Worm (Caenorhabditis elegans) whole organism, young adult: Measurements from ENCODE around the gene T20B12.3.

Source experiments
- B0336.3 ChIP-seq: fragments of 200-800 bp; sonication (Bioruptor generic); IDR thresholded peaks from 2 replicates; pipeline ENCODE4 v1.3.6; 2022; ENCODE audit warnings: missing genetic modification characterization, missing compliant biosample characterization
- C17E4.6 ChIP-seq: fragments of 200-800 bp; sonication (Bioruptor generic); IDR thresholded peaks from 2 replicates; pipeline ENCODE4 v1.3.6; 2022; ENCODE audit warnings: missing genetic modification reagents, missing genetic modification characterization, missing compliant biosample characterization
- D2030.7 ChIP-seq: fragments of 200-800 bp; sonication (Bioruptor generic); IDR thresholded peaks from 2 replicates; pipeline ENCODE4 v1.3.6; 2022; ENCODE audit warnings: missing genetic modification reagents, missing genetic modification characterization, missing compliant biosample characterization
- F10E7.11 ChIP-seq: sonication (generic microtip); optimal IDR thresholded peaks from 2 replicates; lab custom pipeline; 2017; ENCODE audit warnings: mild to moderate bottlenecking, missing genetic modification characterization, moderate library complexity, missing compliant biosample characterization
- F33H1.4 ChIP-seq: fragments of 200-800 bp; sonication (Bioruptor generic); IDR thresholded peaks from 2 replicates; pipeline ENCODE4 v1.3.6; 2022; ENCODE audit warnings: missing genetic modification reagents, missing genetic modification characterization, missing compliant biosample characterization
- F52B5.7 ChIP-seq: sonication (generic microtip); optimal IDR thresholded peaks from 2 replicates; lab custom pipeline; 2016; ENCODE audit warnings: mild to moderate bottlenecking, missing genetic modification characterization, missing compliant biosample characterization
- F57A8.1 ChIP-seq: fragments of 200-800 bp; sonication (Bioruptor generic); optimal IDR thresholded peaks from 2 replicates; lab custom pipeline; 2018; ENCODE audit warnings: mild to moderate bottlenecking, missing genetic modification characterization, moderate library complexity, missing compliant biosample characterization
- K12H6.12 ChIP-seq: fragments of 200-800 bp; sonication (Bioruptor generic); optimal IDR thresholded peaks from 2 replicates; lab custom pipeline; 2018; ENCODE audit warnings: mild to moderate bottlenecking, missing genetic modification characterization, missing compliant biosample characterization
- T07F8.4 ChIP-seq: sonication (generic microtip); optimal IDR thresholded peaks from 2 replicates; lab custom pipeline; 2016; ENCODE audit warnings: mild to moderate bottlenecking, missing genetic modification characterization, moderate library complexity, missing compliant biosample characterization
- Y53G8AR.9 ChIP-seq: fragments of 200-800 bp; sonication (Bioruptor generic); conservative IDR thresholded peaks from 2 replicates; pipeline ENCODE4 v1.3.6; 2022; ENCODE audit warnings: missing genetic modification reagents, missing genetic modification characterization, missing compliant biosample characterization
- Y56A3A.18 ChIP-seq: fragments of 200-800 bp; sonication (Bioruptor generic); IDR thresholded peaks from 2 replicates; pipeline ENCODE4 v1.3.6; 2022; ENCODE audit warnings: missing genetic modification reagents, missing genetic modification characterization, missing compliant biosample characterization
- ZK185.1 ChIP-seq: sonication (generic microtip); optimal IDR thresholded peaks from 2 replicates; lab custom pipeline; 2016; ENCODE audit warnings: mild to moderate bottlenecking, missing genetic modification characterization, missing compliant biosample characterization; ENCODE audit not compliant: poor library complexity, severe bottlenecking
- ama-1 ChIP-seq, 3 experiments: fragments of 150-350 bp in 1 of 3; sonication (generic microtip) in 2 of 3; optimal IDR thresholded peaks; 2 replicates each; lab custom pipeline; 2014 to 2018; ENCODE audit warnings: missing biosample characterization in 2 of 3, missing genetic modification characterization in 2 of 3, missing genetic modification reagents in 2 of 3
- aptf-2 ChIP-seq: fragments of 200-800 bp; sonication (Bioruptor generic); conservative IDR thresholded peaks from 2 replicates; pipeline ENCODE4 v1.3.6; 2022; ENCODE audit warnings: missing genetic modification reagents, missing genetic modification characterization, missing compliant biosample characterization
- aptf-3 ChIP-seq: fragments of 200-800 bp; sonication (Bioruptor generic); IDR thresholded peaks from 2 replicates; pipeline ENCODE4 v1.3.6; 2022; ENCODE audit warnings: missing genetic modification characterization, missing compliant biosample characterization
- attf-3 ChIP-seq: fragments of 200-800 bp; sonication (Bioruptor generic); conservative IDR thresholded peaks from 2 replicates; pipeline ENCODE4 v1.3.6; 2022; ENCODE audit warnings: missing genetic modification reagents, missing genetic modification characterization, missing compliant biosample characterization
- attf-5 ChIP-seq: fragments of 200-800 bp; sonication (Bioruptor generic); optimal IDR thresholded peaks from 2 replicates; lab custom pipeline; 2018; ENCODE audit warnings: mild to moderate bottlenecking, missing genetic modification characterization, missing compliant biosample characterization
- bed-1 ChIP-seq: fragments of 200-800 bp; sonication (Bioruptor generic); IDR thresholded peaks from 2 replicates; pipeline ENCODE4 v1.3.6; 2022; ENCODE audit warnings: missing genetic modification reagents, missing genetic modification characterization, missing compliant biosample characterization
- ceh-100 ChIP-seq: fragments of 200-800 bp; sonication (Bioruptor generic); IDR thresholded peaks from 2 replicates; pipeline ENCODE4 v1.3.6; 2022; ENCODE audit warnings: missing genetic modification reagents, missing genetic modification characterization, missing compliant biosample characterization
- ceh-27 ChIP-seq: fragments of 200-800 bp; sonication (Bioruptor generic); optimal IDR thresholded peaks from 2 replicates; lab custom pipeline; 2018; ENCODE audit warnings: mild to moderate bottlenecking, missing genetic modification characterization, moderate library complexity, missing compliant biosample characterization
- ceh-58 ChIP-seq: fragments of 200-800 bp; sonication (Bioruptor generic); IDR thresholded peaks from 2 replicates; pipeline ENCODE4 v1.3.6; 2022; ENCODE audit warnings: missing genetic modification characterization, missing compliant biosample characterization
- ceh-79 ChIP-seq: sonication (generic microtip); optimal IDR thresholded peaks from 2 replicates; lab custom pipeline; 2017; ENCODE audit warnings: mild to moderate bottlenecking, missing genetic modification characterization, missing compliant biosample characterization
- chd-7 ChIP-seq: sonication (generic microtip); optimal IDR thresholded peaks from 2 replicates; lab custom pipeline; 2016; ENCODE audit warnings: mild to moderate bottlenecking, missing genetic modification characterization, moderate library complexity, missing compliant biosample characterization
- ekl-4 ChIP-seq: fragments of 200-800 bp; sonication (Bioruptor generic); IDR thresholded peaks from 2 replicates; pipeline ENCODE4 v1.3.6; 2022; ENCODE audit warnings: missing genetic modification reagents, missing genetic modification characterization, missing compliant biosample characterization
- hlh-12 ChIP-seq: sonication (generic microtip); optimal IDR thresholded peaks from 2 replicates; lab custom pipeline; 2016; ENCODE audit warnings: missing genetic modification characterization, missing compliant biosample characterization
- hlh-26 ChIP-seq: fragments of 200-800 bp; sonication (Bioruptor generic); conservative IDR thresholded peaks from 2 replicates; pipeline ENCODE4 v1.3.6; 2022; ENCODE audit warnings: missing genetic modification reagents, missing genetic modification characterization, missing compliant biosample characterization
- hmg-20 ChIP-seq: fragments of 200-800 bp; sonication (Bioruptor generic); IDR thresholded peaks from 2 replicates; pipeline ENCODE4 v1.3.6; 2022; ENCODE audit warnings: missing genetic modification reagents, missing genetic modification characterization, missing compliant biosample characterization
- let-526 ChIP-seq: fragments of 200-800 bp; sonication (Bioruptor generic); IDR thresholded peaks from 2 replicates; pipeline ENCODE4 v1.3.6; 2022; ENCODE audit warnings: missing genetic modification reagents, missing genetic modification characterization, missing compliant biosample characterization
- lin-26 ChIP-seq: fragments of 200-800 bp; sonication (Bioruptor generic); IDR thresholded peaks from 2 replicates; pipeline ENCODE4 v1.3.6; 2022; ENCODE audit warnings: missing genetic modification reagents, missing genetic modification characterization, missing compliant biosample characterization
- lin-35 ChIP-seq, 3 experiments: fragments of 150-350 bp in 2 of 3; sonication (generic microtip) in 1 of 3; optimal IDR thresholded peaks; 2 replicates each; lab custom pipeline; 2014 to 2018; ENCODE audit warnings: missing biosample characterization in 3 of 3, missing genetic modification characterization in 3 of 3, missing genetic modification reagents in 3 of 3
- lin-54 ChIP-seq: fragments of 200-800 bp; sonication (Bioruptor generic); optimal IDR thresholded peaks from 2 replicates; lab custom pipeline; 2018; ENCODE audit warnings: mild to moderate bottlenecking, missing genetic modification characterization, missing compliant biosample characterization
- madf-3 ChIP-seq: fragments of 200-800 bp; sonication (Bioruptor generic); IDR thresholded peaks from 2 replicates; pipeline ENCODE4 v1.3.6; 2022; ENCODE audit warnings: missing genetic modification reagents, missing genetic modification characterization, missing compliant biosample characterization
- madf-6 ChIP-seq: fragments of 200-800 bp; sonication (Bioruptor generic); IDR thresholded peaks from 2 replicates; pipeline ENCODE4 v1.3.6; 2022; ENCODE audit warnings: missing genetic modification reagents, missing genetic modification characterization, missing compliant biosample characterization
- mel-28 ChIP-seq: sonication (generic microtip); optimal IDR thresholded peaks from 2 replicates; lab custom pipeline; 2016; ENCODE audit warnings: borderline replicate concordance, mild to moderate bottlenecking, missing genetic modification characterization, missing compliant biosample characterization
- nfyb-1 ChIP-seq: fragments of 200-800 bp; sonication (Bioruptor generic); IDR thresholded peaks from 2 replicates; pipeline ENCODE4 v1.3.6; 2022; ENCODE audit warnings: missing genetic modification reagents, missing genetic modification characterization, missing compliant biosample characterization
- nhr-90 ChIP-seq: sonication (generic microtip); optimal IDR thresholded peaks from 2 replicates; lab custom pipeline; 2016; ENCODE audit warnings: missing genotype, mild to moderate bottlenecking, missing genetic modification characterization, missing compliant biosample characterization
- pbrm-1 ChIP-seq: fragments of 200-800 bp; sonication (Bioruptor generic); IDR thresholded peaks from 2 replicates; pipeline ENCODE4 v1.3.6; 2022; ENCODE audit warnings: missing genetic modification reagents, missing genetic modification characterization, missing compliant biosample characterization
- rpc-1 ChIP-seq, 2 experiments: fragments of 150-350 bp in 1 of 2; sonication (generic microtip) in 1 of 2; optimal IDR thresholded peaks; 2 replicates each; lab custom pipeline; 2014 to 2018; ENCODE audit warnings: missing biosample characterization in 1 of 2, missing genetic modification characterization in 1 of 2, missing genetic modification reagents in 1 of 2, missing genotype in 1 of 2
- snpc-1.3 ChIP-seq: sonication (generic microtip); optimal IDR thresholded peaks from 2 replicates; lab custom pipeline; 2017; ENCODE audit warnings: missing genetic modification characterization, mild to moderate bottlenecking, missing compliant biosample characterization, antibody characterized with exemption, moderate library complexity, missing genotype, missing genetic modification reagents; ENCODE audit not compliant: insufficient read depth
- somi-1 ChIP-seq: fragments of 200-800 bp; sonication (Bioruptor generic); optimal IDR thresholded peaks from 2 replicates; lab custom pipeline; 2018; ENCODE audit warnings: mild to moderate bottlenecking, missing genetic modification characterization, missing compliant biosample characterization
- tbp1 ChIP-seq: fragments of 200-800 bp; sonication (Bioruptor generic); optimal IDR thresholded peaks from 2 replicates; lab custom pipeline; 2018; ENCODE audit warnings: mild to moderate bottlenecking, missing genetic modification characterization, missing compliant biosample characterization
- tlf-1 ChIP-seq: fragments of 200-800 bp; sonication (Bioruptor generic); optimal IDR thresholded peaks from 2 replicates; lab custom pipeline; 2018; ENCODE audit warnings: mild to moderate bottlenecking, missing genetic modification characterization, missing compliant biosample characterization
- unc-62 ChIP-seq: fragments of 150-350 bp; optimal IDR thresholded peaks from 2 replicates; lab custom pipeline; 2014; ENCODE audit warnings: missing biosample characterization, missing genetic modification reagents, missing genetic modification characterization
- xnd-1 ChIP-seq: sonication (generic microtip); optimal IDR thresholded peaks from 2 replicates; lab custom pipeline; 2016; ENCODE audit warnings: missing genotype, missing genetic modification reagents, missing genetic modification characterization, missing compliant biosample characterization
- ztf-22 ChIP-seq: fragments of 200-800 bp; sonication (Bioruptor generic); optimal IDR thresholded peaks from 2 replicates; lab custom pipeline; 2018; ENCODE audit warnings: mild to moderate bottlenecking, missing genetic modification characterization, moderate library complexity, missing compliant biosample characterization
- ztf-26 ChIP-seq: sonication (generic microtip); optimal IDR thresholded peaks from 2 replicates; lab custom pipeline; 2017; ENCODE audit warnings: missing genetic modification characterization, missing compliant biosample characterization

The T20B12.3 gene

ce11 chrIII:7336214-7336613 lies 45.7 kb upstream of the T20B12.3 start, which contains the start of gene gsp-2 (continued):
- peak; percentile 25 for TF ChIP-seq nhr-90
- TF ChIP-seq unc-62 (GFP tag; lab: Kevin White, UChicago), result no peak
- TF ChIP-seq Y56A3A.18, result no peak
- no peak for TF ChIP-seq mel-28 (tag; lab: Kevin White, UChicago)
- no peak for TF ChIP-seq hlh-12 (tag; lab: Kevin White, UChicago)
- no peak for TF ChIP-seq ekl-4 (GFP tag; lab: Robert Waterston, UW)
- TF ChIP-seq hmg-20 (GFP tag; lab: Robert Waterston, UW), result no peak
- TF ChIP-seq snpc-1.3, result no peak
- TF ChIP-seq F10E7.11 (tag; lab: Kevin White, UChicago), result no peak
- no peak for TF ChIP-seq ZK185.1 (tag; lab: Kevin White, UChicago)
- TF ChIP-seq attf-5 (GFP tag; lab: Kevin White, UChicago), result peak; percentile 73
- TF ChIP-seq tlf-1, result peak; percentile 5
- peak; percentile 61 for TF ChIP-seq lin-54
- TF ChIP-seq lin-35 (GFP tag; optimal IDR thresholded peaks at IDR 0.05; lab: Kevin White, UChicago), result no peak
- no peak for TF ChIP-seq aptf-3 (GFP tag; lab: Robert Waterston, UW)
- 0 out of 2 replicates have a peak, but pooled peaks have one; percentile 16 for TF ChIP-seq ceh-100 (GFP tag; lab: Robert Waterston, UW)
- 0 out of 2 replicates have a peak, but pooled peaks have one; percentile 15 for TF ChIP-seq Y53G8AR.9 (GFP tag; lab: Robert Waterston, UW)
- TF ChIP-seq F33H1.4 (GFP tag; lab: Robert Waterston, UW), result peak; percentile 90
- peak; percentile 63; the same call in 1 of the 2 replicates for TF ChIP-seq nfyb-1 (GFP tag; lab: Robert Waterston, UW)
- TF ChIP-seq bed-1 (GFP tag; lab: Robert Waterston, UW), result no peak
- no peak for TF ChIP-seq somi-1
- no peak for TF ChIP-seq K12H6.12 (tag; lab: Kevin White, UChicago)
- no peak for TF ChIP-seq ztf-22 (GFP tag; lab: Kevin White, UChicago)
- no peak for TF ChIP-seq xnd-1 (tag; lab: Kevin White, UChicago)
- TF ChIP-seq ztf-26 (tag; lab: Kevin White, UChicago), result no peak
- peak; percentile 69 for TF ChIP-seq ceh-27 (GFP tag; lab: Kevin White, UChicago)
- no peak for TF ChIP-seq ceh-58 (GFP tag; lab: Robert Waterston, UW)
- TF ChIP-seq attf-3, result peak; percentile 40; the same call in 1 of the 2 replicates
- TF ChIP-seq B0336.3, result peak; percentile 28; the same call in 1 of the 2 replicates

ce11 chrIII:7338009-7338408 lies 43.9 kb upstream of the T20B12.3 start:
- 0 out of 2 replicates have a peak, but pooled peaks have one; percentile 22 for TF ChIP-seq madf-3 (GFP tag; lab: Robert Waterston, UW)
- TF ChIP-seq madf-6 (GFP tag; lab: Robert Waterston, UW), result no peak
- TF ChIP-seq pbrm-1, result 0 out of 2 replicates have a peak, but pooled peaks have one; percentile 4
- no peak for TF ChIP-seq aptf-2 (GFP tag; lab: Robert Waterston, UW)
- TF ChIP-seq, all 124 proteins: peak for 2

- no peak for TF ChIP-seq T07F8.4 (tag; lab: Kevin White, UChicago)
- TF ChIP-seq C17E4.6 (GFP tag; lab: Robert Waterston, UW), result no peak
- peak; percentile 71; the same call in 1 of the 2 replicates for TF ChIP-seq lin-26 (GFP tag; lab: Robert Waterston, UW)
- TF ChIP-seq ztf-26 (tag; lab: Kevin White, UChicago), result no peak
- peak; percentile 72 for TF ChIP-seq chd-7 (tag; lab: Kevin White, UChicago)
- no peak for TF ChIP-seq D2030.7
- TF ChIP-seq attf-3, result 0 out of 2 replicates have a peak, but pooled peaks have one; percentile 20
- TF ChIP-seq hlh-26, result 0 out of 2 replicates have a peak, but pooled peaks have one; percentile 32
- peak; percentile 76 for TF ChIP-seq F52B5.7 (tag; lab: Kevin White, UChicago)
- TF ChIP-seq snpc-1.3, result peak; percentile 7
- TF ChIP-seq rpc-1 (optimal IDR thresholded peaks at IDR 0.05; lab: Kevin White, UChicago), result no peak
- TF ChIP-seq rpc-1 (tag; optimal IDR thresholded peaks at IDR 0.05; lab: Kevin White, UChicago), result no peak
- TF ChIP-seq tbp1 (GFP tag; lab: Kevin White, UChicago), result peak; percentile 32
- peak; percentile 78 for TF ChIP-seq ama-1 (optimal IDR thresholded peaks at IDR 0.05; lab: Kevin White, UChicago)
- TF ChIP-seq ama-1 (GFP tag; optimal IDR thresholded peaks at IDR 0.05; lab: Kevin White, UChicago), result peak in 1 of 2 experiments; percentile 78
- peak; percentile 21 for TF ChIP-seq ceh-79
- TF ChIP-seq F57A8.1 (GFP tag; lab: Kevin White, UChicago), result no peak
- peak; percentile 79; the same call in 1 of the 2 replicates for TF ChIP-seq let-526 (GFP tag; lab: Robert Waterston, UW)
Measured at ce11 chrIII:7338693-7339092, 43.2 kb upstream of the T20B12.3 start, which contains the start of gene kap-1. Gene kap-1, plus strand, starts transcription at chrIII:7338835.
